Fruit fly (Drosophila melanogaster) whole organism, pupa: ENCODE data around the gene CG46504.
"Not testable (repeated sequence)": the region's sequence is repeated elsewhere in the genome, so short reads cannot be mapped to it uniquely, and the experiment has no call there.

ENCODE experiments used
- CG12605 ChIP-seq: fragments of 200-800 bp; sonication (Bioruptor generic); IDR thresholded peaks from 2 replicates; pipeline ENCODE4 v1.3.6; 2022; ENCODE audit warnings: missing biosample characterization, missing genetic modification characterization
- CG13204 ChIP-seq: fragments of 200-800 bp; sonication (Bioruptor generic); optimal IDR thresholded peaks from 2 replicates; lab custom pipeline; 2018; ENCODE audit warnings: missing biosample characterization, mild to moderate bottlenecking, missing genetic modification characterization, moderate library complexity
- CG14655 ChIP-seq: fragments of 200-800 bp; sonication (Bioruptor generic); optimal IDR thresholded peaks from 3 replicates; lab custom pipeline; 2017; ENCODE audit warnings: mild to moderate bottlenecking, missing biosample characterization, missing genetic modification reagents, missing genetic modification characterization
- CG15710 ChIP-seq: fragments of 200-800 bp; sonication (Bioruptor generic); optimal IDR thresholded peaks from 2 replicates; lab custom pipeline; 2018; ENCODE audit warnings: missing biosample characterization, mild to moderate bottlenecking, missing genetic modification characterization, moderate library complexity
- CG17806 ChIP-seq: fragments of 200-800 bp; sonication (Bioruptor generic); optimal IDR thresholded peaks from 2 replicates; lab custom pipeline; 2018; ENCODE audit warnings: missing biosample characterization, mild to moderate bottlenecking, missing genetic modification characterization, moderate library complexity
- CG32121 ChIP-seq: fragments of 200-800 bp; sonication (Bioruptor generic); IDR thresholded peaks from 2 replicates; pipeline ENCODE4 v1.3.6; 2022; ENCODE audit warnings: missing biosample characterization, missing genetic modification characterization
- CG34367 ChIP-seq: fragments of 200-800 bp; sonication (Bioruptor generic); optimal IDR thresholded peaks from 2 replicates; lab custom pipeline; 2018; ENCODE audit warnings: missing biosample characterization, mild to moderate bottlenecking, missing genetic modification characterization
- CG4496 ChIP-seq: fragments of 200-800 bp; sonication (Bioruptor generic); IDR thresholded peaks from 3 replicates; pipeline ENCODE4 v1.3.6; 2022; ENCODE audit warnings: missing biosample characterization, missing genetic modification characterization
- CG8159 ChIP-seq: fragments of 200-800 bp; sonication (Bioruptor generic); optimal IDR thresholded peaks from 3 replicates; lab custom pipeline; 2018; ENCODE audit warnings: missing biosample characterization, mild to moderate bottlenecking, missing genetic modification characterization, moderate library complexity
- CG8301 ChIP-seq: fragments of 200-800 bp; sonication (Bioruptor generic); optimal IDR thresholded peaks from 2 replicates; lab custom pipeline; 2018; ENCODE audit warnings: missing biosample characterization, mild to moderate bottlenecking, missing genetic modification characterization
- CG9948 ChIP-seq: fragments of 200-800 bp; sonication (Bioruptor generic); optimal IDR thresholded peaks from 2 replicates; lab custom pipeline; 2018; ENCODE audit warnings: missing biosample characterization, mild to moderate bottlenecking, missing genetic modification characterization, moderate library complexity
- EcR ChIP-seq: fragments of 200-800 bp; sonication (Bioruptor generic); optimal IDR thresholded peaks from 3 replicates; lab custom pipeline; 2019; ENCODE audit warnings: missing biosample characterization, missing genetic modification characterization, mild to moderate bottlenecking, moderate library complexity, missing genetic modification reagents
- Pif1A ChIP-seq: fragments of 200-800 bp; sonication (Bioruptor generic); optimal IDR thresholded peaks from 3 replicates; lab custom pipeline; 2016; ENCODE audit warnings: missing biosample characterization, missing genetic modification characterization
- Snoo ChIP-seq: fragments of 200-800 bp; sonication (Bioruptor generic); optimal IDR thresholded peaks from 3 replicates; lab custom pipeline; 2017; ENCODE audit warnings: missing biosample characterization, mild to moderate bottlenecking, missing genetic modification characterization, inconsistent platforms
- fd96Ca ChIP-seq: fragments of 200-800 bp; sonication (Bioruptor generic); IDR thresholded peaks from 3 replicates; pipeline ENCODE4 v1.3.6; 2022; ENCODE audit warnings: missing biosample characterization, missing genetic modification characterization
- gl ChIP-seq: fragments of 200-800 bp; sonication (Bioruptor generic); optimal IDR thresholded peaks from 2 replicates; lab custom pipeline; 2018; ENCODE audit warnings: missing biosample characterization, mild to moderate bottlenecking, missing genetic modification characterization

CG46504 gene

DNA sequence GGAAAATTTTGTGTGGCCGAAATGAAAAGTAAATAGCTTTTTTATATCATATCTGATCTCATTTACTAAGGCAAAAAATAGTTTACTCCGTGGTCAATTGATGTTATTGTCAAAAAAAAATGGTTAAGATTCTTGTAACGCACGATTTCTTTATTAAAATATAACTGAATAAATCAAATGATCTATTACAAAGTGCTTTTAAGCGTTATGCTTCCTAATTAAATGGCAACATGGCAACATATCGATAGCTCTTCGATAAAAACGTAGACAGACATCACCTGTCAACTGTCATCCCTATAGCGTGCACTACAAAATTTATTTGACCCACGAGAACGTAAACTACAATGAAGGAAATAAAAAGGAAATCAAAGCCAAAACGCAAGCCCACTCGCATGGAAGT, at the start of gene CG46504:
CG46504 (plus strand) TSS at position 301 of the 400 bp plus-strand sequence.
- not testable (repeated sequence) for TF ChIP-seq CG14655 (GFP tag; lab: Kevin White, UChicago); Snoo (tag; lab: Kevin White, UChicago); CG32121 (GFP tag; lab: Robert Waterston, UW)

DNA sequence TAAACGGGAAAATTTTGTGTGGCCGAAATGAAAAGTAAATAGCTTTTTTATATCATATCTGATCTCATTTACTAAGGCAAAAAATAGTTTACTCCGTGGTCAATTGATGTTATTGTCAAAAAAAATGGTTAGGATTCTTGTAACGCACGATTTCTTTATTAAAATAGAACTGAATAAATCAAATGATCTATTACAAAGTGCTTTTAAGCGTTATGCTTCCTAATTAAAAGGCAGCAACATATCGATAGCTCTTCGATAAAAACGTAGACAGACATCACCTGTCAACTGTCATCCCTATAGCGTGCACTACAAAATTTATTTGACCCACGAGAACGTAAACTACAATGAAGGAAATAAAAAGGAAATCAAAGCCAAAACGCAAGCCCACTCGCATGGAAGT, 4.8 kb upstream of the CG46504 start, which contains the start of gene CG40813:
CG40813 (plus strand) TSS at position 301 of the 400 bp plus-strand sequence.
- TF ChIP-seq CG9948 (tag; lab: Kevin White, UChicago); CG12605 (GFP tag; lab: Robert Waterston, UW); CG15710 (tag; lab: Kevin White, UChicago): not testable (repeated sequence)

DNA sequence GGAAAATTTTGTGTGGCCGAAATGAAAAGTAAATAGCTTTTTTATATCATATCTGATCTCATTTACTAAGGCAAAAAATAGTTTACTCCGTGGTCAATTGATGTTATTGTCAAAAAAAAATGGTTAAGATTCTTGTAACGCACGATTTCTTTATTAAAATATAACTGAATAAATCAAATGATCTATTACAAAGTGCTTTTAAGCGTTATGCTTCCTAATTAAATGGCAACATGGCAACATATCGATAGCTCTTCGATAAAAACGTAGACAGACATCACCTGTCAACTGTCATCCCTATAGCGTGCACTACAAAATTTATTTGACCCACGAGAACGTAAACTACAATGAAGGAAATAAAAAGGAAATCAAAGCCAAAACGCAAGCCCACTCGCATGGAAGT, 5.0 kb downstream of the CG46504 start, which contains the start of gene CG46505:
CG46505 (plus strand) TSS at position 301 of the 400 bp plus-strand sequence.
- not testable (repeated sequence) for TF ChIP-seq CG8159; CG9948 (tag; lab: Kevin White, UChicago); fd96Ca (GFP tag; lab: Robert Waterston, UW)

DNA sequence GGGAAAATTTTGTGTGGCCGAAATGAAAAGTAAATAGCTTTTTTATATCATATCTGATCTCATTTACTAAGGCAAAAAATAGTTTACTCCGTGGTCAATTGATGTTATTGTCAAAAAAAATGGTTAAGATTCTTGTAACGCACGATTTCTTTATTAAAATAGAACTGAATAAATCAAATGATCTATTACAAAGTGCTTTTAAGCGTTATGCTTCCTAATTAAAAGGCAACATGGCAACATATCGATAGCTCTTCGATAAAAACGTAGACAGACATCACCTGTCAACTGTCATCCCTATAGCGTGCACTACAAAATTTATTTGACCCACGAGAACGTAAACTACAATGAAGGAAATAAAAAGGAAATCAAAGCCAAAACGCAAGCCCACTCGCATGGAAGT, 10.0 kb downstream of the CG46504 start, which contains the start of gene CG46506:
CG46506 (plus strand) TSS at position 301 of the 400 bp plus-strand sequence.
- TF ChIP-seq CG17806 (tag; lab: Kevin White, UChicago); CG13204; CG8301: not testable (repeated sequence)

DNA sequence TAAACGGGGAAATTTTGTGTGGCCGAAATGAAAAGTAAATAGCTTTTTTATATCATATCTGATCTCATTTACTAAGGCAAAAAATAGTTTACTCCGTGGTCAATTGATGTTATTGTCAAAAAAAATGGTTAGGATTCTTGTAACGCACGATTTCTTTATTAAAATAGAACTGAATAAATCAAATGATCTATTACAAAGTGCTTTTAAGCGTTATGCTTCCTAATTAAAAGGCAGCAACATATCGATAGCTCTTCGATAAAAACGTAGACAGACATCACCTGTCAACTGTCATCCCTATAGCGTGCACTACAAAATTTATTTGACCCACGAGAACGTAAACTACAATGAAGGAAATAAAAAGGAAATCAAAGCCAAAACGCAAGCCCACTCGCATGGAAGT, 15.0 kb downstream of the CG46504 start, which contains the start of gene CG46507:
CG46507 (plus strand) TSS at position 301 of the 400 bp plus-strand sequence.
- TF ChIP-seq gl (tag; lab: Kevin White, UChicago); CG15710 (tag; lab: Kevin White, UChicago); CG34367: not testable (repeated sequence)

DNA sequence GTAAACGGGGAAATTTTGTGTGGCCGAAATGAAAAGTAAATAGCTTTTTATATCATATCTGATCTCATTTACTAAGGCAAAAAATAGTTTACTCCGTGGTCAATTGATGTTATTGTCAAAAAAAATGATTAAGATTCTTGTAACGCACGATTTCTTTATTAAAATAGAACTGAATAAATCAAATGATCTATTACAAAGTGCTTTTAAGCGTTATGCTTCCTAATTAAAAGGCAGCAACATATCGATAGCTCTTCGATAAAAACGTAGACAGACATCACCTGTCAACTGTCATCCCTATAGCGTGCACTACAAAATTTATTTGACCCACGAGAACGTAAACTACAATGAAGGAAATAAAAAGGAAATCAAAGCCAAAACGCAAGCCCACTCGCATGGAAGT, 19.8 kb downstream of the CG46504 start, which contains the start of gene CG46508:
CG46508 (plus strand) TSS at position 301 of the 400 bp plus-strand sequence.
- TF ChIP-seq Pif1A (GFP tag; lab: Kevin White, UChicago); CG13204; EcR (GFP tag; lab: Kevin White, UChicago): not testable (repeated sequence)

DNA sequence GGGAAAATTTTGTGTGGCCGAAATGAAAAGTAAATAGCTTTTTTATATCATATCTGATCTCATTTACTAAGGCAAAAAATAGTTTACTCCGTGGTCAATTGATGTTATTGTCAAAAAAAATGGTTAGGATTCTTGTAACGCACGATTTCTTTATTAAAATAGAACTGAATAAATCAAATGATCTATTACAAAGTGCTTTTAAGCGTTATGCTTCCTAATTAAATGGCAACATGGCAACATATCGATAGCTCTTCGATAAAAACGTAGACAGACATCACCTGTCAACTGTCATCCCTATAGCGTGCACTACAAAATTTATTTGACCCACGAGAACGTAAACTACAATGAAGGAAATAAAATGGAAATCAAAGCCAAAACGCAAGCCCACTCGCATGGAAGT, 24.8 kb downstream of the CG46504 start, which contains the start of gene CG46509:
CG46509 (plus strand) TSS at position 301 of the 400 bp plus-strand sequence.
- not testable (repeated sequence) for TF ChIP-seq EcR (GFP tag; lab: Kevin White, UChicago); CG8301; Snoo (tag; lab: Kevin White, UChicago)

DNA sequence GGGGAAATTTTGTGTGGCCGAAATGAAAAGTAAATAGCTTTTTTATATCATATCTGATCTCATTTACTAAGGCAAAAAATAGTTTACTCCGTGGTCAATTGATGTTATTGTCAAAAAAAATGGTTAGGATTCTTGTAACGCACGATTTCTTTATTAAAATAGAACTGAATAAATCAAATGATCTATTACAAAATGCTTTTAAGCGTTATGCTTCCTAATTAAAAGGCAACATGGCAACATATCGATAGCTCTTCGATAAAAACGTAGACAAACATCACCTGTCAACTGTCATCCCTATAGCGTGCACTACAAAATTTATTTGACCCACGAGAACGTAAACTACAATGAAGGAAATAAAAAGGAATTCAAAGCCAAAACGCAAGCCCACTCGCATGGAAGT, 29.6 kb downstream of the CG46504 start, which contains the start of gene CG46510:
CG46510 (plus strand) TSS at position 301 of the 400 bp plus-strand sequence.
- TF ChIP-seq CG14655 (GFP tag; lab: Kevin White, UChicago); Snoo (tag; lab: Kevin White, UChicago); CG8301: not testable (repeated sequence)

DNA sequence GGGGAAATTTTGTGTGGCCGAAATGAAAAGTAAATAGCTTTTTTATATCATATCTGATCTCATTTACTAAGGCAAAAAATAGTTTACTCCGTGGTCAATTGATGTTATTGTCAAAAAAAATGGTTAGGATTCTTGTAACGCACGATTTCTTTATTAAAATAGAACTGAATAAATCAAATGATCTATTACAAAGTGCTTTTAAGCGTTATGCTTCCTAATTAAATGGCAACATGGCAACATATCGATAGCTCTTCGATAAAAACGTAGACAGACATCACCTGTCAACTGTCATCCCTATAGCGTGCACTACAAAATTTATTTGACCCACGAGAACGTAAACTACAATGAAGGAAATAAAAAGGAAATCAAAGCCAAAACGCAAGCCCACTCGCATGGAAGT, 34.6 kb downstream of the CG46504 start, which contains the start of gene CG46511:
CG46511 (plus strand) TSS at position 301 of the 400 bp plus-strand sequence.
- not testable (repeated sequence) for TF ChIP-seq CG34367; CG4496; CG14655 (GFP tag; lab: Kevin White, UChicago)

DNA sequence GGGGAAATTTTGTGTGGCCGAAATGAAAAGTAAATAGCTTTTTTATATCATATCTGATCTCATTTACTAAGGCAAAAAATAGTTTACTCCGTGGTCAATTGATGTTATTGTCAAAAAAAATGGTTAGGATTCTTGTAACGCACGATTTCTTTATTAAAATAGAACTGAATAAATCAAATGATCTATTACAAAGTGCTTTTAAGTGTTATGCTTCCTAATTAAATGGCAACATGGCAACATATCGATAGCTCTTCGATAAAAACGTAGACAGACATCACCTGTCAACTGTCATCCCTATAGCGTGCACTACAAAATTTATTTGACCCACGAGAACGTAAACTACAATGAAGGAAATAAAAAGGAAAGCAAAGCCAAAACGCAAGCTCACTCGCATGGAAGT, 39.5 kb downstream of the CG46504 start, which contains the start of gene CG46512:
CG46512 (plus strand) TSS at position 301 of the 400 bp plus-strand sequence.
- not testable (repeated sequence) for TF ChIP-seq CG12605 (GFP tag; lab: Robert Waterston, UW); CG8301; gl (tag; lab: Kevin White, UChicago)
- TF ChIP-seq, all 21 proteins: peak for 0; not testable (repeated sequence) for 21
